Worm (Caenorhabditis elegans): ENCODE data around the gene str-228.
"Not testable (repeated sequence)": the region's sequence is repeated elsewhere in the genome, so short reads cannot be mapped to it uniquely, and the experiment has no call there.

Gene str-228

ce11 chrV:3549553-3549952, 39.6 kb downstream of the str-228 start, which contains the start of gene sri-21:
TSS of gene sri-21 (plus strand) at chrV:3549853.
- TF ChIP-seq ztf-29 (GFP tag; IDR thresholded peaks at IDR 0.05), result no peak
- no peak for TF ChIP-seq ztf-23 (GFP tag; IDR thresholded peaks at IDR 0.05)
- TF ChIP-seq flt-1 (GFP tag; IDR thresholded peaks at IDR 0.05), result no peak
- TF ChIP-seq T22C8.4 (GFP tag; IDR thresholded peaks at IDR 0.05), result no peak
- no peak for TF ChIP-seq tab-1 (GFP tag; IDR thresholded peaks at IDR 0.05)
- TF ChIP-seq cog-1 (tag; optimal IDR thresholded peaks at IDR 0.05), result no peak
- no peak for TF ChIP-seq ref-1 (GFP tag; conservative IDR thresholded peaks at IDR 0.05)
- no peak for TF ChIP-seq med-1 (GFP tag; optimal IDR thresholded peaks at IDR 0.05; ENCODE audit: insufficient read depth)
- TF ChIP-seq klf-2 (GFP tag; conservative IDR thresholded peaks at IDR 0.05), result no peak

DNA sequence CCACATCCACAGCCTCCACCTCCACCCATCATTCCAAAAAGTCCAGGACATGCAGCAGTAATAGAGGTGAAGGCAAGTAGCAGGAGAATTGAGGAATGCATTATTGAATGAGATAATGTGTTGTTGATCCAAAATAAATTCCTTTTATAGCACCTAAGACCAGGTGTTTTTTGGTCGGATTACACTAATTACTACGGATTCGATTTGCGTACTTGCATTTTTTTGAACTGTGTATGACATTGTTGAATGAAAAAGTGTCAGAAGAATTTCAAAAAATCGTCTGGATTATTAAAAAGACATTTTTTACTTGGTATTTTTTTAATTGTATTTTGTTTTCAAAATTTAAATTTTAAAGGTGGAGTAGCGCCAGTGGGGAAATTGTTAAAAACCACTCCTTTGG, 41.8 kb downstream of the str-228 start, which contains the start of gene grl-28:
grl-28 (minus strand) TSS at position 101 of the 400 bp plus-strand sequence.
- TF ChIP-seq ztf-29 (GFP tag; IDR thresholded peaks at IDR 0.05), result no peak
- TF ChIP-seq flt-1 (GFP tag; IDR thresholded peaks at IDR 0.05), result no peak
- no peak for TF ChIP-seq med-1 (GFP tag; optimal IDR thresholded peaks at IDR 0.05; ENCODE audit: insufficient read depth)
- no peak for TF ChIP-seq T22C8.4 (GFP tag; IDR thresholded peaks at IDR 0.05)
- TF ChIP-seq klf-2 (GFP tag; conservative IDR thresholded peaks at IDR 0.05), result no peak
- no peak for TF ChIP-seq tab-1 (GFP tag; IDR thresholded peaks at IDR 0.05)
- TF ChIP-seq ztf-23 (GFP tag; IDR thresholded peaks at IDR 0.05), result no peak
- no peak for TF ChIP-seq cog-1 (tag; optimal IDR thresholded peaks at IDR 0.05)
- TF ChIP-seq ref-1 (GFP tag; conservative IDR thresholded peaks at IDR 0.05), result no peak

ce11 chrV:3552740-3553469, 42.9 kb downstream of the str-228 start, which contains the start of gene T24A6.20:
TSS of gene T24A6.20 (plus strand) at chrV:3553134.
- TF ChIP-seq med-1 (GFP tag; optimal IDR thresholded peaks at IDR 0.05; ENCODE audit: insufficient read depth) (no peak), ref-1 (GFP tag; conservative IDR thresholded peaks at IDR 0.05) (no peak), flt-1 (GFP tag; IDR thresholded peaks at IDR 0.05) (no peak), T22C8.4 (GFP tag; IDR thresholded peaks at IDR 0.05) (no peak), tab-1 (GFP tag; IDR thresholded peaks at IDR 0.05) (no peak), klf-2 (GFP tag; conservative IDR thresholded peaks at IDR 0.05) (no peak), cog-1 (tag; optimal IDR thresholded peaks at IDR 0.05) (no peak), ztf-23 (GFP tag; IDR thresholded peaks at IDR 0.05) (no peak)

- TF ChIP-seq ztf-23 (GFP tag; IDR thresholded peaks at IDR 0.05), result 0 out of 2 replicates have a peak, but pooled peaks have one; percentile 19
- TF ChIP-seq ref-1 (GFP tag; conservative IDR thresholded peaks at IDR 0.05), result no peak
- TF ChIP-seq flt-1 (GFP tag; IDR thresholded peaks at IDR 0.05), result no peak
- TF ChIP-seq klf-2 (GFP tag; conservative IDR thresholded peaks at IDR 0.05), result no peak
- no peak for TF ChIP-seq ztf-29 (GFP tag; IDR thresholded peaks at IDR 0.05)
- TF ChIP-seq tab-1 (GFP tag; IDR thresholded peaks at IDR 0.05), result no peak
Measured at ce11 chrV:3554869-3555268, 44.9 kb downstream of the str-228 start, which contains the start of gene grl-29. TSS of gene grl-29 (minus strand) at chrV:3555236.

DNA sequence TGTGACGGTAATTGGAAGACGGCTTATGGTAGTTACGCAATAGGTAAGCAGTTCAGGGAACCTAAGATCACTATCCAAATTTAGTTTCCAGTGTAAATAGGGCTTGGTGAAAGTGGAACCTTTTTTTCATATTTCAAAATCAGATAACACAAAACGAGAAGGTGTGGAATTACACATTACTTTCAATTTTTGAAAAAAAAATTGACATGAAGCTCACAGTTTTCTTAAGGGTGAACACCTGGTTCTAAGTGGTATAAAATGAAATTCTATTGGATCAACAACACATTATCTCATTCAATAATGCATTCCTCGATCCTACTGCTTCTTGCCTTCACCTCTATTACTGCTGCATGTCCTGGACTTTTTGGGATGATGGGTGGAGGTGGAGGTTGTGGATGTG, 46.0 kb downstream of the str-228 start, which contains the start of gene grl-30:
grl-30 (plus strand) TSS at position 301 of the 400 bp plus-strand sequence.
- TF ChIP-seq flt-1 (GFP tag; IDR thresholded peaks at IDR 0.05) (no peak), cog-1 (tag; optimal IDR thresholded peaks at IDR 0.05) (no peak), klf-2 (GFP tag; conservative IDR thresholded peaks at IDR 0.05) (no peak)

DNA sequence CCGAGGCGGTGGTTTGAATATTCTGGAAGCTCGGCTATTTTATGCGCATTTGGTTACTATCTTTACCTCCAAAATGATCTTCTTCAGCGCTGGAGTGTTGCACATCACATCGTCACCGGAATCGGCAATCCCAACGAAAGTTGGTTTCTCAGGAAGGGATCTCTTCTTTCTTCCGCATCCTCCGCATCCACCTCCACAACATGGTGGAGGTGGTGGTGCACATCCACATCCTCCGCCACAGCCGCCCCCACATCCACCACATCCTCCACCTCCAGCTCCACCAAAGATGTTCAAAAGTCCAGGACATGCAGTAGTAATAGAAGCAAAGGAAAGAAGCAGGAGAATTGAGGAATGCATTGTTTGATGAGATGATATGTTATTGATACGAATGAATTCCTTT, 47.4 kb downstream of the str-228 start, which contains the start of gene grl-31:
grl-31 (minus strand) TSS at position 357 of the 400 bp plus-strand sequence.
- no peak for TF ChIP-seq tab-1 (GFP tag; IDR thresholded peaks at IDR 0.05)
- TF ChIP-seq ref-1 (GFP tag; conservative IDR thresholded peaks at IDR 0.05), result no peak
- no peak for TF ChIP-seq klf-2 (GFP tag; conservative IDR thresholded peaks at IDR 0.05)
- TF ChIP-seq cog-1 (tag; optimal IDR thresholded peaks at IDR 0.05), result no peak
- TF ChIP-seq T22C8.4 (GFP tag; IDR thresholded peaks at IDR 0.05), result no peak
- no peak for TF ChIP-seq ztf-23 (GFP tag; IDR thresholded peaks at IDR 0.05)
- no peak for TF ChIP-seq ztf-29 (GFP tag; IDR thresholded peaks at IDR 0.05)
- TF ChIP-seq flt-1 (GFP tag; IDR thresholded peaks at IDR 0.05), result no peak
- no peak for TF ChIP-seq med-1 (GFP tag; optimal IDR thresholded peaks at IDR 0.05; ENCODE audit: insufficient read depth)

DNA sequence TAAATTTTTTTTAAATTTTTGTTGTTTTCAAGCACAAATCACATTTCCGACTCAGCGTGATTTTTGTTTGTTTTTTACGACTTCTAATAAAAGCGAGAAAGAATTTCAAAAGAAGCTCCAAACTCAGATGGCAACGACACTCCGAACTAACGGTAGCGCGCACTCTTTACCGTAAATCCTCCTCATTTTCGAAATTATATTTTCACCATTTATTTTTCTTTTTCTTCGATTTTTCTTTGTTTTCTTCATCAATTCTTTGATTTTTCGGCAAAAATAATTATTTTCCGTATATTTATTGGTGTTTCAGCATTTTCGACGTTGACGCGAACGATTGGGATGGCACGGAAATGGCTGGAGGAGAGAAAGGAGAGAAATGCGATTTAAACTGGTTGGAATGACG, 48.8 kb downstream of the str-228 start, which contains the start of gene T24A6.1:
T24A6.1 (plus strand) TSS at position 301 of the 400 bp plus-strand sequence.
- not testable (repeated sequence) for TF ChIP-seq ztf-23, ztf-29, T22C8.4 (GFP tag; IDR thresholded peaks at IDR 0.05)
